Fruit fly (Drosophila melanogaster): ENCODE measurements around the gene epsilonCOP.
A peak's percentile ranks its signal among the peaks of the same experiment; 100 is the strongest.

epsilonCOP gene

DNA sequence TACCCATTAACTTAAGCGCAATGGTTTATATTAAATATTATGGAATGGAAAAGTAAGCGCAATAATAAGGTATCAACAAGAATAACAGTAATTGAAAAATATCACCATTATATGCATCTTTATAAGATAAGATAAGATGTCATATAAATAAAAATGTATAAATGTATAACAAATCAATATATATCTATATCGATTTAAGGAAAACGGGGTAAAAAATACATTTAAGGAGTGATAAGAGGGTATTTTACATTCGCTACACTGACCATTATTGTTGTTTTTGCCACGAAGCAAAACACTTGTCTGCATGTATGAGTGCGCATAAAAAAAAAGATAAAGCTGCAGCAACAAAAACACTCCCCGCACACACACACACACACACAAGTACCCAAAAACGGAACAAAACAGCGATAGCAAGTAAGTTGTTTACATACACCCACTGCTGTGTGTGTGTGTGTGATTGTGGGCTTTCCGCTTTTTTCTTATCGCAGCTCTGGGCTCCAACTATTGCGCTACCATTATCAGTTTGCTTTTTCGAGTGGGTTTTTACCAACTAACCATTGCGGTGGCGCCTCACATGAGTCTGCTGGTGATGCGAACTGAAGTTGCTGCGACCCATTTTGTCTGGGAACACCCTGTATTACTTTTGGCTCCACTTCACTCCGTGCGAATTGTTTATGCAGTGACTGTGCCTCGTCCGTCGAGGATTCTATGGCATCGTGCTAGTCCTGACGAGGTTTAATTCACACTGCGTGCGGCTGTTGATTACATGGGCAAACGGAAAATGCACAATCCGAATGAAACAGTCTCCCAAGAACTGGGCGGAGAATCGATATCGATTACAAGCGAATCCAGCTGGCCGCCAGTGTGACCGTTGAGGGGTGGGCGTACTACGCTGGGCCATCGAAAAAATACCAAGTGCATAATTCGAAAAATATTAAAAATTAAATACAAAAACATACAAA lies 15.5 kb upstream of the epsilonCOP start, which contains the start of gene mmy:
Gene mmy, minus strand, starts transcription at position 829 of the 962 bp plus-strand sequence.
- TF ChIP-seq tna (GFP tag; IDR thresholded peaks at IDR 0.05; ENCODE audit: partially characterized antibody) (peak; percentile 68; the same call in 1 of the 2 replicates), CG30020 (tag; optimal IDR thresholded peaks at IDR 0.05) (peak; percentile 61), CG9727 (GFP tag; optimal IDR thresholded peaks at IDR 0.05) (no peak), odd (GFP tag; optimal IDR thresholded peaks at IDR 0.05) (peak; percentile 61), CG17385 (GFP tag; optimal IDR thresholded peaks at IDR 0.05) (peak; percentile 47), wdn (GFP tag; IDR thresholded peaks at IDR 0.05) (no peak; the same call in 1 of the 2 replicates), CG7556 (GFP tag; optimal IDR thresholded peaks at IDR 0.05) (peak; percentile 58), cas (GFP tag; IDR thresholded peaks at IDR 0.05) (no peak), Sox102F (GFP tag; optimal IDR thresholded peaks at IDR 0.05) (peak; percentile 72), CG10565 (GFP tag; optimal IDR thresholded peaks at IDR 0.05) (no peak), btn (GFP tag; optimal IDR thresholded peaks at IDR 0.05) (peak; percentile 41), Mrtf (GFP tag; IDR thresholded peaks at IDR 0.05) (no peak), shn (GFP tag; optimal IDR thresholded peaks at IDR 0.05) (peak; percentile 48), Hr51 (GFP tag; optimal IDR thresholded peaks at IDR 0.05) (peak; percentile 15 to 81), maf-S (GFP tag; optimal IDR thresholded peaks at IDR 0.05) (peak; percentile 13), CG2202 (tag; optimal IDR thresholded peaks at IDR 0.05) (no peak), Ptx1 (GFP tag; IDR thresholded peaks at IDR 0.05) (peak; percentile 62), Vsx1 (GFP tag; optimal IDR thresholded peaks at IDR 0.05) (no peak), dan (GFP tag; IDR thresholded peaks at IDR 0.05) (no peak), ken (GFP tag; IDR thresholded peaks at IDR 0.05) (no peak), Dfd (GFP tag; optimal IDR thresholded peaks at IDR 0.05) (no peak), fd102C (GFP tag; optimal IDR thresholded peaks at IDR 0.05) (no peak), CG12236 (GFP tag; optimal IDR thresholded peaks at IDR 0.05) (no peak), HLH3B (GFP tag; IDR thresholded peaks at IDR 0.05) (peak; percentile 34; the same call in 1 of the 2 replicates), nerfin-2 (GFP tag; IDR thresholded peaks at IDR 0.05; ENCODE audit: partially characterized antibody) (0 out of 2 replicates have a peak, but pooled peaks have one; percentile 27), gfzf (GFP tag; optimal IDR thresholded peaks at IDR 0.05) (peak; percentile 77), CG12391 (tag; optimal IDR thresholded peaks at IDR 0.05) (peak; percentile 67), CG6689 (GFP tag; IDR thresholded peaks at IDR 0.05) (peak; percentile 48; the same call in 1 of the 2 replicates), Blimp-1 (GFP tag; optimal IDR thresholded peaks at IDR 0.05) (peak; percentile 43), CG2120 (GFP tag; optimal IDR thresholded peaks at IDR 0.05) (peak; percentile 37), nom (GFP tag; optimal IDR thresholded peaks at IDR 0.05) (peak; percentile 56), Bgb (GFP tag; IDR thresholded peaks at IDR 0.05; ENCODE audit: partially characterized antibody) (peak; percentile 56), Nf-YB (GFP tag; optimal IDR thresholded peaks at IDR 0.05) (peak; percentile 18), CG15514 (GFP tag; optimal IDR thresholded peaks at IDR 0.05) (peak; percentile 36), ind (GFP tag; optimal IDR thresholded peaks at IDR 0.05) (peak; percentile 12), so (GFP tag; IDR thresholded peaks at IDR 0.05) (peak; percentile 50; the same call in 2 of the 3 replicates), HLH4C (GFP tag; IDR thresholded peaks at IDR 0.05; ENCODE audit: partially characterized antibody) (0 out of 3 replicates have a peak, but pooled peaks have one; percentile 39), CG32772 (GFP tag; IDR thresholded peaks at IDR 0.05) (peak; percentile 54; the same call in 1 of the 2 replicates), tin (GFP tag; optimal IDR thresholded peaks at IDR 0.05) (peak; percentile 3), Hr3 (GFP tag; optimal IDR thresholded peaks at IDR 0.05) (no peak), lab (GFP tag; optimal IDR thresholded peaks at IDR 0.05) (peak; percentile 49), danr (GFP tag; IDR thresholded peaks at IDR 0.05) (no peak), H15 (GFP tag; IDR thresholded peaks at IDR 0.05) (no peak), CG1647 (GFP tag; optimal IDR thresholded peaks at IDR 0.05) (no peak), CG10959 (GFP tag; IDR thresholded peaks at IDR 0.05) (no peak), hkb (optimal IDR thresholded peaks at IDR 0.05) (no peak), hkb (GFP tag; IDR thresholded peaks at IDR 0.05) (peak; percentile 63), Lim3 (GFP tag; IDR thresholded peaks at IDR 0.05) (no peak)

Measured in whole organism, embryonic.